Fruit fly (Drosophila melanogaster) whole organism: ENCODE measurements around the gene ZIPIC.

Source experiments
- CG8478 ChIP-seq: fragments of >200 bp; optimal IDR thresholded peaks from 2 replicates; lab custom pipeline; 2018; ENCODE audit warnings: inconsistent platforms
- Dll ChIP-seq: fragments of >200 bp; optimal IDR thresholded peaks from 2 replicates; lab custom pipeline; 2017
- EcR ChIP-seq, 2 experiments: fragments of >200 bp; optimal IDR thresholded peaks; 2 replicates each; lab custom pipeline; 2017; ENCODE audit warnings: missing biosample characterization in 2 of 2, missing genetic modification characterization in 2 of 2, missing genetic modification reagents in 2 of 2
- pan ChIP-seq: fragments of >200 bp; optimal IDR thresholded peaks from 2 replicates; lab custom pipeline; 2017
- psq ChIP-seq: fragments of >200 bp; optimal IDR thresholded peaks from 2 replicates; lab custom pipeline; 2017
- usp ChIP-seq: fragments of >200 bp; optimal IDR thresholded peaks from 2 replicates; lab custom pipeline; 2017; ENCODE audit warnings: missing biosample characterization, missing genetic modification characterization, mixed read lengths

The ZIPIC gene

DNA sequence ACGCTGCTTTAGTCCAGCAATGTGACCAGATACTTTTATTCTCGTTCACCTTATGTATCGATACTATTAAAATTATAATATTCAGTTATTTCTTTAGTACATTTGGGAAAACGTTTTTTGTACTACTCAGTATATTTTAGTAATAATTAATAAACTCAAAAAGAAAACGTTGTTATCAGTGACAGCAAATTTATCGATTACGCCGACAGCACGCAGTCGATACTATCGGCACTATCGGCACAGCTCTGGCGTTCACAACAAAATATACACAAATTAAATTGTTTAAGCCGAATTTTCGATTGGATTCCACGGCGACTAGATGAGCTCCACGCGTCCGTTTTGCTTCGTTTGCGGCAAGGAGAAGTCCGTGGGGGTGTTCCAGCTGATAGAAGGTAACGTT is 2.8 kb upstream of the ZIPIC start, which contains the start of the genes janA, Sry-alpha and Sry-beta:
janA (minus strand) TSS at position 40 of the 400 bp plus-strand sequence.
Sry-alpha (plus strand) TSS at position 226 of the 400 bp plus-strand sequence.
Sry-beta (plus strand) TSS at position 226 of the 400 bp plus-strand sequence.
- TF ChIP-seq usp (GFP tag; lab: Kevin White, UChicago) (no peak), pan (lab: Kevin White, UChicago) (no peak), psq (lab: Kevin White, UChicago) (no peak), EcR (GFP tag; optimal IDR thresholded peaks at IDR 0.05; lab: Kevin White, UChicago) (no peak), CG8478 (no peak), Dll (no peak)

DNA sequence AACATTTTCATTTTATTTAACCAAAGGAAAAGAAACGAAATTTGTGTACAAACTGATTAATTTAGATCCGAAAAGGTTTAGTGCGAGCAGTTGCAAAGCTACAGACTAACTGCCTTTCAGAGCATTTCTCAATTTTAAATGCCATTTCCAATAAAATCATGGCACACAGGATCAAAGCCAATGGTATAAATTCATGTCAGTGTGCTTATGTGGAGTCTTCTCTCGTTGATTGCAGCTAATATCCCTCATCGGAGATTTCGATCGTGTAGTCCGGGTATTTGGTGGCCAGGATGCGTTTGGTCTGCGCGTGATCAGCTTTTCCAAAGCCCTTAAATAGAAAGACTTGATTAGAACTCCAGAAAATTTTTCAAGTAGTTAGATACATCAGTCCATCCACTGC is 2.0 kb upstream of the ZIPIC start, which contains the start of gene janB:
janB (minus strand) TSS at position 101 of the 400 bp plus-strand sequence.
- TF ChIP-seq psq (lab: Kevin White, UChicago) = no peak
- TF ChIP-seq Dll = no peak
- TF ChIP-seq CG8478 = no peak
- no peak for TF ChIP-seq usp (GFP tag; lab: Kevin White, UChicago)
- no peak for TF ChIP-seq EcR (GFP tag; optimal IDR thresholded peaks at IDR 0.05; lab: Kevin White, UChicago)
- no peak for TF ChIP-seq pan (lab: Kevin White, UChicago)

DNA sequence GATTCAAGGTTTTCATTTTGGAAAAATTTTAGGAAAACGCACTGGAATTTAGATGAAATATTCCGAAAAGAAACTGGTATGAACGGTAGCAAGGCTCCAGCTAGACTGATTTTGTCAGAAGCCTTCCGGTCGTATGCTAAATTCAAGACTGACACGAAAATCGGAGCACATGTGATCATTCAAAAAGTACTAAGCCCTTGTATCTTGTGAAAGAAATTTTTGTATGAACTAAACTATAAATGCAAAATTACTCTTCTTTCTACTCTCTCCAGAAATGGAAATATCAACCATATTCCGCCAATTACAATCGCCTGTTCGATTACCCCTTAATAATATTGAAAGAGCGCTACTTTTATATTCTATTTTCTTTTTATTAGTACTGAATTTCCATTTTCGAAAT is 960 bp upstream of the ZIPIC start, which contains the start of gene ocn:
ocn (minus strand) TSS at position 101 of the 400 bp plus-strand sequence.
- TF ChIP-seq EcR (GFP tag; optimal IDR thresholded peaks at IDR 0.05; lab: Kevin White, UChicago) (no peak), CG8478 (no peak), pan (lab: Kevin White, UChicago) (no peak), Dll (no peak), psq (lab: Kevin White, UChicago) (no peak), usp (GFP tag; lab: Kevin White, UChicago) (no peak)

DNA sequence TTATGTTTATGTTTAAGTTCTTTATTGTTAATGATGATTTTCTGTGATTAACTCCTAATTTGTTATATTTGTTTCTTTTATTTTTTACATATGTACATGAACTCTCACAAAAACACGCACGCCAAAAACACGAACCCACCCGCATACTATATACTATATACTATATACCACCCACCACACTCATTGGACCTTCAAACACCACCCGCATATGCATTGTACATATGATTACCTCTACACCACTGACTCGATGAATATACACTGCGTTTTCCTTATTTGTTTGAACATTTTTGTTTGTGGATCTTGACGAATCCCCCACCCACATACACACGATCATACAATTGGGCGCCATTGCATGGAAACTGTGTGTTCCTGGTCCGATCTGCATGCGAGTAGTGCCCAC is 4.4 kb downstream of the ZIPIC start:
- TF ChIP-seq Dll (no peak), psq (lab: Kevin White, UChicago) (no peak), pan (lab: Kevin White, UChicago) (no peak), EcR (GFP tag; optimal IDR thresholded peaks at IDR 0.05; lab: Kevin White, UChicago) (no peak), usp (GFP tag; lab: Kevin White, UChicago) (no peak), CG8478 (no peak)

DNA sequence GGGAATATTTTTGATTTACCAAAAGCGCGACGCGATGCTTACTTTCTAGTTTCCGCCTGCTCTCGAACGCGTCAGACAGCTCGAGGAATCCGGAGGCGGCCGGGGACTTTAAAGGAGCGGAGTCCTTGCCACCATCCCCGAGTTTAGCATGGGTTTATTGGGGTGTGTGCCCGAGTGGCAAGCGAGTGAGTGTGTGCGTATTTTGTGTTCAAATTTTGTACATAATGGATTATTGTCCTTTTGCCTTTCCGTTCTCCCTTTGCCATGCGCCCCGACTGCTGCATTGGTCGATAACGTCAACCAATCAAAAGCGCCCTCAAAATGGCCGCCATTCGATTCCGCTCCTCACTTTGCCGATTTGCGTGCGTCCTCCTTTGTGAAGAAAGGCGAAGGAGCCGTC is 6.6 kb downstream of the ZIPIC start:
- TF ChIP-seq CG8478 (no peak), Dll (no peak), EcR (GFP tag; optimal IDR thresholded peaks at IDR 0.05; lab: Kevin White, UChicago) (no peak), psq (lab: Kevin White, UChicago) (no peak), usp (GFP tag; lab: Kevin White, UChicago) (no peak), pan (lab: Kevin White, UChicago) (no peak)

DNA sequence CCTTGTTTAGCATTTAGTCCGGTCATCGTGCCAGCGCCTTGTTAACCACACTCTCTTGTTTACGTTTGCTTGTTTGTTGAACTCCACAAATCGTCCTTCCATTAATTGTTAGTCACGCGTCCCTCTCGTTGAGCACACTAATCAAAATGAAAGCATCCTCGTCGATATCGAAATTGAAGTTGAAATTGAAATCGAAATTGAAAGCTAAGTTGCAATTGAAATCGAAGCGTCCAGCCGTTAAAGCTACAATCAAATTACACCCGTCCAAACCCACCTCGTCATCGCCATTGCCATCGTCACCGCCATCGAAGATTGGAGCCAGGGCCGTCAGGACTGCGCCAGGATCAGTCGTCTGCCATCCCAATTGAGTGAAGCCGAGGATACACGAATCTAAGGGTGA is 13.2 kb downstream of the ZIPIC start:
- TF ChIP-seq psq (lab: Kevin White, UChicago) (no peak), CG8478 (no peak), pan (lab: Kevin White, UChicago) (no peak), EcR (GFP tag; optimal IDR thresholded peaks at IDR 0.05; lab: Kevin White, UChicago) (no peak), usp (GFP tag; lab: Kevin White, UChicago) (no peak), Dll (no peak)

DNA sequence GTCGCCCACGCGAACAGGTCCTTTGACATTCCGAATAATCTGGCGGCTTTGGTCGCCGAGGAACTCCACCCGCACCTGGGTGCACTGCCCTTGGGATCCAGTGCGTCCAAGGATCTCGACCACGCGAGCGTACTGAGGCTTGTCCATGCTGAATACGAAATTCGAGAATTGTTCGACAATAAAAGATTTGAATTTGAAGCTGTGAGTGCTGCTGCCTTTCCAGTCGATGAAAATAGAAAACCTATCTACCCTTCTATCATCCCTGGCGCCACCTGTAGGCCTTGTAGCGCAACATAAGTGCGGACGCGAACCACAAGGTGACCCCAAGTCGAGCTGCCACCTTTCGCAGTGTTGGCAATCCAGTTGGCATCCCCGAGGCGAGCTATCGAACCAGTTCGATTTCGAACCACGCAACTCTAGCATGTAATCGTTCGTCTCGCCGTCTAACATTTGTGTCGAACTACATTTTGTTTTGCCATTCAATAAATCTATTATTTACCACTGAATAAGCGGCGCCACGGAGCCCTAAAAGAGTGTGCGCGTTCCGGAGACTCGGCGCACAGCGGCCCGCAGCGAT is 14.1 kb downstream of the ZIPIC start, which contains the start of the genes RpS28a and Axn:
RpS28a (minus strand) TSS at position 197 of the 577 bp plus-strand sequence.
Axn (plus strand) TSS at position 391 of the 577 bp plus-strand sequence.
- TF ChIP-seq CG8478 (no peak), psq (lab: Kevin White, UChicago) (no peak), usp (GFP tag; lab: Kevin White, UChicago) (no peak), EcR (GFP tag; optimal IDR thresholded peaks at IDR 0.05; lab: Kevin White, UChicago) (no peak), pan (lab: Kevin White, UChicago) (no peak), Dll (no peak)

DNA sequence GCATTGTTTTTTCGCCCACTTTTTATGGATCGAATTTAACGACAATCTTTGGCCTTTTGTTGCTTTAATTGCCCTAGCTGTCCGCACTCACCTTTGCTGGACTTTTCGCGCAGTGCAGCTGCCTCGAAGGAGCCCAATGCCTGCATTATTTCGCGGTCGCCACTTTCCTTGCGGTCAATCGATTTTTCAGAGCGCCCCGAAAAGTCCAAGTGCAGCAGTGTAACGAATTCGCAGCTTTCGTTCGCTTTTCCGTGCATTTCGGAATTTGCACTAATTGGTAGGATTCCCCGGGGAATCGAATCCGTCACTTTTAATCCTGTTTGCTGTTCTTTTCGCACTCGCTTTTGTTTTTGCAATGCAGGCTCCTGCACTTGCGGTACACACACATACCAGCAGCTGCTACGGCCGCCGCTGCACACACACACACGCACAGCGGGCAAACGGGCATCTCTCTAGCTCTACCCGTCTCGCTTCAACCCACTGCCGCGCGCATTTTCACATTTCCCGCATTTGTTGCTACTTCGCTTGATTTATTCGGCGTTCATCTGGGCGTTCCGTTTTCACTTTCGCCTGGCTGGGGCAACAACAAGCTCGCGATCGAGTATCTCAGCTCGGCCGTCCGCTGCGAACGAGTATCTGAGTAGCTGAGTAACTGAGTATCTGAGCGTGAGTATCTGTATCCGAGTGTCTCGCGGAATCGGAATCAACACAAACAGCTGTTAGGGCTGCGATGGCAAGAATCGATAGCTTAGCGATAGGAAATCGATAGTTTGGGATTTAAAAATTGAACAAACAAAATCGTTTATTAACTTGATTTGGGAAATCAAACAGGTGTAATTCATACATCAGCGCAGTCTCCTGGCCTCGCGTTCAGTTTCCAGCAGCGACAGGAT is 14.9 kb downstream of the ZIPIC start, which contains the start of gene Mgat2:
Mgat2 (minus strand) TSS at position 663 of the 893 bp plus-strand sequence.
- no peak for TF ChIP-seq usp (GFP tag; lab: Kevin White, UChicago)
- no peak for TF ChIP-seq pan (lab: Kevin White, UChicago)
- no peak for TF ChIP-seq psq (lab: Kevin White, UChicago)
- no peak for TF ChIP-seq CG8478
- TF ChIP-seq Dll = no peak
- TF ChIP-seq EcR (GFP tag; optimal IDR thresholded peaks at IDR 0.05; lab: Kevin White, UChicago) = no peak

DNA sequence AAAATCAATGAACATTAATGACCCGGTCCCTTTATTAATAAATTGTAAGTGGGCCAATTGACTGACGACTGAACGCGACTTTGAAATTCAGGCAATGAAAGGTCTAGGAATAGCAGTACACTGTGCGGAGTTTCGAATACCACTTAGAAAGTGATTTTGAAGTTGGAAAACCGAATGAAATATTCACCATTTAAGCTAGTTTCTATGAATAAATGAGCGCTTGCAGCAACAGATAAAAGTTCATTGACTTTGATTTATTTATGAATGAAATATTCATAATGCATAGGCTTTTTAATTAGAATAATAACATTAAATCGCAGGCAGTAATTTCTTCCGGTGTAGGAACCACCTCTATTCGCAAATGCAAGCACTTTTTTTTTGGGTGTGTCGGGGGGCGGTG is 15.7 kb downstream of the ZIPIC start:
- TF ChIP-seq Dll (no peak), CG8478 (no peak), EcR (GFP tag; optimal IDR thresholded peaks at IDR 0.05; lab: Kevin White, UChicago) (no peak), pan (lab: Kevin White, UChicago) (no peak)

DNA sequence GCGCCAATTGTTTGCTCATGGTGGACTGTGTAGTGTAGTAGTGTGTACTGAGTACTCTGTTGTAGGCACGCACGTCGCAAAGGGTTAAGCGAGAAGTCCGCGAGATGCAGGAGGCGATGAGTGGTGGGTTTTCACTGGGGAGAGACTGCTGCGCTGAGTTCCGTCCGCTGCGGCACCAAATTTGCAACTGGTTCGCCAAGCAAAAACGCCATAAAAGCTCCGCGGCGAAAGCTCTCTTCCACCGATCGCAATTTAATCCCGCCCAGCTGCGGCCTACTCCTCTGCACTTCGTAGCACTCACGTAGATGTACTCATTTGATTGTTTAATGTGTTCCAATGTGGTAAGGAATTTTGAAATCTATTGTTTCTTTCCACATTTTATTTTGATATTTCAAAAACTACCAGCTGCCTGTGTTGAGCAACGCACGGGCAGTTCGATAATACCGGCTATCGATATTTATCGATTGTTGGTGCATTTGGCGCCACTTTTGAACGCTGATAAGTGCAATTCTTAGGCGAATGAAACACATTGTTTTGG is 21.6 kb downstream of the ZIPIC start, which contains the start of gene CG7920:
CG7920 (minus strand) TSS at position 308 of the 538 bp plus-strand sequence.
- no peak for TF ChIP-seq usp (GFP tag; lab: Kevin White, UChicago)

DNA sequence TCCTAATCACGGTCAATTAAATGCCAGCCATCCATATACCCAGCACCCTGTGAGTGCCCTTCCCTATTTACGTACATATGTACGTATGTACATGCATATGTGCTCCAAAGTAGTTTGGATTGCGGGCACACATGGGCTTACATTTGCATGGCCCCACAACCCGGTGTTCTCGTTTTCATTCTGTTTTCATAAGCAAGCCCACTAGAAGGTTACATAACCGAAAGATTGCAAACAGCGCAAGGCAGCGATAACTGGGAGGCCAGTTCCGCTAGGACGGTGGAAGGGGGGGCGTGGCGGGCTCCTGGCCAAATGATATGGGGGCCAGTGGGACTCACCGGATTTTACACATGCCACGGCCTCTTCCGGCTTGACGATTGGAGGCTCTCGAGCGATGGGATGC is 22.2 kb downstream of the ZIPIC start:
- no peak for TF ChIP-seq psq (lab: Kevin White, UChicago)

DNA sequence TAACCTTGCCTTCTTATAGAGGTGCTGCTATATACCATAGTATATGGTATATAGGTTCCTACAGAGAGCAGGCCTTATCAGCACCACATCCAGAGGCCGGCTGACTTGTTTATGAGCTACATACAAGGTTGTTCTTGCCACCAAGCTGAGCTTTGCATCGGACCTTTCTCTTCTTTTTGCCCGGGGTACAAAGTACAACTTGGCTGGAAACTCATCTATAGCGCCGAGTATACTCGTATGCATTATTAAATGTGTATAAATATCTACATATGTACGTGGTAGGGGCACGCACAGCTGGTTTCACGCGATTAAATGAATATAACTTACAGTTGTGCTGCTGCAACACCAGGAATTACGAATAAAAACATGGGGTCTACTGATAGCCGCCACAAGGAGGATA is 22.8 kb downstream of the ZIPIC start:
- TF ChIP-seq pan (lab: Kevin White, UChicago) (no peak), CG8478 (no peak)
